Worm (Caenorhabditis elegans) whole organism, L2 larva: ENCODE results near the gene ttr-43.

ENCODE experiments used
- F13H6.1 ChIP-seq: sonication (generic microtip); optimal IDR thresholded peaks from 2 replicates; lab custom pipeline; 2016; ENCODE audit warnings: missing genetic modification characterization, missing compliant biosample characterization
- ceh-82 ChIP-seq: fragments of 150-350 bp; optimal IDR thresholded peaks from 2 replicates; lab custom pipeline; 2014; ENCODE audit warnings: missing biosample characterization, missing genetic modification characterization
- crh-2 ChIP-seq: sonication (generic microtip); optimal IDR thresholded peaks from 2 replicates; lab custom pipeline; 2017; ENCODE audit warnings: missing biosample characterization, missing genetic modification characterization
- egl-27 ChIP-seq: sonication (generic microtip); optimal IDR thresholded peaks from 3 replicates; lab custom pipeline; 2017; ENCODE audit warnings: missing biosample characterization, missing genetic modification reagents, missing genetic modification characterization
- lin-13 ChIP-seq: fragments of 150-350 bp; optimal IDR thresholded peaks from 2 replicates; lab custom pipeline; 2014; ENCODE audit warnings: missing biosample characterization, missing genetic modification reagents, missing genetic modification characterization
- nhr-237 ChIP-seq: fragments of 150-350 bp; optimal IDR thresholded peaks from 2 replicates; lab custom pipeline; 2014; ENCODE audit warnings: missing biosample characterization, missing genetic modification characterization
- nhr-77 ChIP-seq: fragments of 150-350 bp; optimal IDR thresholded peaks from 2 replicates; lab custom pipeline; 2014; ENCODE audit warnings: missing biosample characterization, missing genetic modification characterization
- peb-1 ChIP-seq: fragments of 150-350 bp; optimal IDR thresholded peaks from 2 replicates; lab custom pipeline; 2014; ENCODE audit warnings: missing biosample characterization, missing genetic modification characterization
- sma-3 ChIP-seq: sonication (generic microtip); optimal IDR thresholded peaks from 2 replicates; lab custom pipeline; 2016; ENCODE audit warnings: missing genetic modification reagents, missing genetic modification characterization, missing compliant biosample characterization
- unc-39 ChIP-seq: fragments of 150-350 bp; optimal IDR thresholded peaks from 2 replicates; lab custom pipeline; 2014; ENCODE audit warnings: missing biosample characterization, missing genetic modification characterization
- unc-62 ChIP-seq: fragments of 150-350 bp; optimal IDR thresholded peaks from 2 replicates; lab custom pipeline; 2014; ENCODE audit warnings: missing biosample characterization, missing genetic modification reagents, missing genetic modification characterization

- TF ChIP-seq peb-1 (tag; lab: Kevin White, UChicago), result no peak
- no peak for TF ChIP-seq nhr-237 (tag; lab: Kevin White, UChicago)
- TF ChIP-seq unc-62 (GFP tag; lab: Kevin White, UChicago), result no peak
- no peak for TF ChIP-seq unc-39 (tag; lab: Kevin White, UChicago)
- no peak for TF ChIP-seq F13H6.1 (tag; lab: Kevin White, UChicago)
- no peak for TF ChIP-seq sma-3
- TF ChIP-seq ceh-82, result no peak
- no peak for TF ChIP-seq nhr-77 (tag; lab: Kevin White, UChicago)
- TF ChIP-seq lin-13 (GFP tag; lab: Kevin White, UChicago), result no peak
- no peak for TF ChIP-seq crh-2
- TF ChIP-seq egl-27 (tag; lab: Kevin White, UChicago), result no peak
These were observed 40.9 kb downstream of the ttr-43 start for ce11 chrV:12549604-12550003.
